Fruit fly (Drosophila melanogaster) whole organism, pupa: ENCODE measurements around the gene CG31807.

Experiments
- CG12605 ChIP-seq: fragments of 200-800 bp; sonication (Bioruptor generic); IDR thresholded peaks from 2 replicates; pipeline ENCODE4 v1.3.6; 2022; ENCODE audit warnings: missing biosample characterization, missing genetic modification characterization
- CG17806 ChIP-seq: fragments of 200-800 bp; sonication (Bioruptor generic); optimal IDR thresholded peaks from 2 replicates; lab custom pipeline; 2018; ENCODE audit warnings: missing biosample characterization, mild to moderate bottlenecking, missing genetic modification characterization, moderate library complexity
- CG32121 ChIP-seq: fragments of 200-800 bp; sonication (Bioruptor generic); IDR thresholded peaks from 2 replicates; pipeline ENCODE4 v1.3.6; 2022; ENCODE audit warnings: missing biosample characterization, missing genetic modification characterization
- CG8159 ChIP-seq: fragments of 200-800 bp; sonication (Bioruptor generic); optimal IDR thresholded peaks from 3 replicates; lab custom pipeline; 2018; ENCODE audit warnings: missing biosample characterization, mild to moderate bottlenecking, missing genetic modification characterization, moderate library complexity
- CG8301 ChIP-seq: fragments of 200-800 bp; sonication (Bioruptor generic); optimal IDR thresholded peaks from 2 replicates; lab custom pipeline; 2018; ENCODE audit warnings: missing biosample characterization, mild to moderate bottlenecking, missing genetic modification characterization
- Ets98B ChIP-seq: fragments of 200-800 bp; sonication (Bioruptor generic); IDR thresholded peaks from 2 replicates; pipeline ENCODE4 v1.3.6; 2022; ENCODE audit warnings: missing biosample characterization, missing genetic modification characterization
- Pif1B ChIP-seq: fragments of 200-800 bp; sonication (Bioruptor generic); optimal IDR thresholded peaks from 3 replicates; lab custom pipeline; 2016; ENCODE audit warnings: missing biosample characterization, missing genetic modification characterization
- gl ChIP-seq: fragments of 200-800 bp; sonication (Bioruptor generic); optimal IDR thresholded peaks from 2 replicates; lab custom pipeline; 2018; ENCODE audit warnings: missing biosample characterization, mild to moderate bottlenecking, missing genetic modification characterization

DNA sequence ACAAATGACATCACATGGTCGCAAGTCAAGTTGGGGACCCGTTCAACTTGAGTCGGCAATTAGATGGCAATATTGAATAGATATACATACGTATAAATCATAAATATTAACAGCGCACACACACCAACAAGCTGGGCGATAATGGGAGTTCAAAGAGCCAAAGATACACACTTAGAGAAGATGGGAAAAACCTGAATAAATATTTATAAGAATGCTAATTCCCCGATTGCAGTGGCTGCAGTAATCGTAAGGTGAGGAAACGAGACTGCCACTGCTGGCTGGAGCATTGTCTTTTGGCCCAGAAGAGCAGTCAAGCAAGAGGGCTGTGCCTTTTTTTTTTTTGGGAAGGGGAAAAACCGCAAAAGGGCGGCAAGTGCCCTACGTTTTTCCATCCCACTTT, 26.4 kb upstream of the CG31807 start:
- TF ChIP-seq gl (tag; lab: Kevin White, UChicago), result no peak
- TF ChIP-seq CG8159 (tag; lab: Kevin White, UChicago), result no peak
- no peak for TF ChIP-seq CG17806 (tag; lab: Kevin White, UChicago)
- TF ChIP-seq Ets98B (GFP tag; lab: Robert Waterston, UW), result no peak
- no peak for TF ChIP-seq CG8301 (tag; lab: Kevin White, UChicago)
- no peak for TF ChIP-seq Pif1B
- no peak for TF ChIP-seq CG32121 (GFP tag; lab: Robert Waterston, UW)
- TF ChIP-seq CG12605, result no peak
